Fruit fly (Drosophila melanogaster) Kc167 (cell line): ENCODE measurements around the gene CG9717.

ENCODE experiments used
- Myc ChIP-seq: fragments of >200 bp; optimal IDR thresholded peaks from 2 replicates; lab custom pipeline; 2017; ENCODE audit warnings: missing external identifiers
- Sin3A ChIP-seq: fragments of >200 bp; optimal IDR thresholded peaks from 2 replicates; lab custom pipeline; 2018; ENCODE audit warnings: missing external identifiers
- h ChIP-seq: fragments of >200 bp; optimal IDR thresholded peaks from 3 replicates; lab custom pipeline; 2018; ENCODE audit warnings: missing external identifiers
- insv ChIP-seq: fragments of >200 bp; optimal IDR thresholded peaks from 3 replicates; lab custom pipeline; 2018; ENCODE audit warnings: missing external identifiers
- psq ChIP-seq: fragments of >200 bp; optimal IDR thresholded peaks from 2 replicates; lab custom pipeline; 2017; ENCODE audit warnings: missing external identifiers

- TF ChIP-seq insv (lab: Kevin White, UChicago): no peak
- TF ChIP-seq h: no peak
- TF ChIP-seq Sin3A (lab: Kevin White, UChicago): no peak
- no peak for TF ChIP-seq psq
- TF ChIP-seq Myc (lab: Kevin White, UChicago): no peak
Measured at dm6 chr3R:30592733-30593132, 5.6 kb upstream of the CG9717 start.
